Worm (Caenorhabditis elegans): ENCODE measurements around the gene hpo-34.

- TF ChIP-seq T22C8.4 (GFP tag; IDR thresholded peaks at IDR 0.05) (no peak), tab-1 (GFP tag; IDR thresholded peaks at IDR 0.05) (no peak), ref-1 (GFP tag; conservative IDR thresholded peaks at IDR 0.05) (no peak)
Measured at ce11 chrX:11507836-11508235, 11.0 kb downstream of the hpo-34 start.

Measured in whole organism, midembryonic.